Worm (Caenorhabditis elegans): ENCODE data around the gene F26G5.1.

- no peak for TF ChIP-seq him-1 (tag; optimal IDR thresholded peaks at IDR 0.05)
- peak; percentile 39 for TF ChIP-seq W03F9.2 (tag; optimal IDR thresholded peaks at IDR 0.05)
- no peak for TF ChIP-seq dao-5 (tag; optimal IDR thresholded peaks at IDR 0.05)
These were observed 11.7 kb upstream of the F26G5.1 start for ce11 chrV:4963606-4964005.

Measured in whole organism, L4/young adult.